Worm (Caenorhabditis elegans): ENCODE results near the gene ncx-2.

Gene ncx-2

DNA sequence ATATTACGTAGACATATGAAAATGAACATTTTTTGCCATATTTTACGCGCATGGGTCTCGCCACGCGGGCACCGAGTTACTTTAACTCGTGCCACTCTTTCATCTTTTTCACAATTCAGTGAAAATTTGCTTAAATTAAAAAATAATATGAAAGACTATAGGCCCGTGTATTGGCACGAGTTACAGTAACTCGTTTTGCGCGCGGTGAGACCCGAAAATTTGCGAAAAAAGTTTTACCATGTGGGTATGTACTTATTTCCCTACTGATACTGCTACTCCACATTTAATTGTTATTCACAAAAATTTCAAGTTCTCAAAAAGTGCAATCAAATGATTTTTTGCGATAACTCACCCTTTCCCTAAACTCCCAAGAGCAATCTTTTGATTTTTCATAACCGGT is 5.7 kb upstream of the ncx-2 start:
- TF ChIP-seq unc-62 (GFP tag; optimal IDR thresholded peaks at IDR 0.05) = no peak

DNA sequence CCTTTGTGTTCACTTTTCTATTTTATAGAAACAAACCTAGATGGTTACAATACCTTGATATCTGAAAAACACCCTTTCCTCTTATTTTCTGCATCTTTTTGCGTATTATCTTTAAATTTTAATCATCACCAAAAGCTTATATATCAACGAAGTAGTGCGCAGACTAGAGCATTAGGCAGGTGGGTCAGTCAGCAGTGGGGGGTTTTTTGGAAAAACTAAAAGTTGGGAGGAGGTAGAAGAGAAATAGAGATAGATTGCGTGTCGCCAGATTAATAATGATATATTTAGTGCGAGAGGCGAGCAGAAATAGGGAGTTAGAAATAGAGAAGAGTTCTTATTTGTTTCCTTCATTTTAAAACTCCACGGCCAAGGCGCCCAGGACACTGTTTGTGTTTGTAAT is 2.3 kb upstream of the ncx-2 start:
- no peak for TF ChIP-seq unc-62 (GFP tag; optimal IDR thresholded peaks at IDR 0.05)

DNA sequence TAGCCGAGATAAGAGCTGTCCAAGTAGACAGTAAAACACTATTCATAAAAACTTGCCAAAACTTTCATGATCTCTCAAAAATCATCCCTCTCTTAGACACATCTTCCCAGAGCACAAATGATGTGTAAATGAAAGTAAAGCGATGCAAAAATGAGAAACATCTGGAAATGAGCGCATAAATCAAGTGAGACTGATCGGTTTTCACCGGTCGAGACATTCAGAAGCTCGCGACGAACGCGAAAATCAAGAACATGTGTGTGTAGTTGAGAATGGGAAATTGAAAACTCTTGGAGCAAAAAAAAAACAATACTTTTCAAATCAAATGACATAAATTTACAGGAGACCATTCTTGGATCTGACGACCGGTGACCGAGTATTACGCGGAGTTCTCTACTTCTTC is 877 bp downstream of the ncx-2 start:
- no peak for TF ChIP-seq unc-62 (GFP tag; optimal IDR thresholded peaks at IDR 0.05)

DNA sequence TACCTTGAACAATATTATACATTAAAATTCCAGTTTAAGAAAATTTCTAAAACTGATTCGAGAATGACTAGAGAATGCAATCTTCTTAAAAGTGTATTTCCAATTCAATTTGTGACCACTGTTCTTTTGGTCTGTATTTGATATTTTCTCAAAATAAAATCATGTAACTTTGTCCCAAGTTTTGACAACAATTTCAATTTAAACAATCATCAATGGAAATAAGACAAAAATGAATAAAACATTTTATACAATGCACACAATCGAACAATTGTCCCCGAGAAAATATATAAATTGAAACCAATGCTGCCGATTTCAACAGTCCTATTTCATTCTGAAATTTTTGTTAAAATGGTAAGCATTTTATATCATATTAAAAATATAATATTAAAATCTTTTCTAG is 8.1 kb downstream of the ncx-2 start, which contains the start of gene C10G8.4:
TSS of gene C10G8.4 (plus strand) at position 301 of the 400 bp plus-strand sequence.
- no peak for TF ChIP-seq unc-62 (GFP tag; optimal IDR thresholded peaks at IDR 0.05)

DNA sequence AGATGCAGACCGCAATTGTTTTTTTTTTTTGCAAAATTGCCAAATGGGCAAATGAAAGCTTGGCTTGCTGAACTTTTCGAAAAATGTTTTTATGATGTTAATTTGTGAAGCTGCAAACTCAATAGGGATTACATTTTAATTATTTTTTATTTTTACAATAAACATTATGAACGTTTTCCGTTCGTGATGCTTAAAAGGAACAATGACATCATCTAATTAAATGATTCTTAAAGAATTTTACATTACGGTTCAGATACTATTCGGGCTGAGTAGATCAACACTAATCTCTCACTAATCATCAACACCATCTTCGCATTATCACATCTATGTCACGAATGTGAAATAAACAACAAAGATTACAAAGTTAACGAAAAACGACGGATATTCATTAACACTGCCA is 9.0 kb downstream of the ncx-2 start, which contains the start of gene C10G8.3:
TSS of gene C10G8.3 (plus strand) at position 301 of the 400 bp plus-strand sequence.
- TF ChIP-seq unc-62 (GFP tag; optimal IDR thresholded peaks at IDR 0.05) = no peak

DNA sequence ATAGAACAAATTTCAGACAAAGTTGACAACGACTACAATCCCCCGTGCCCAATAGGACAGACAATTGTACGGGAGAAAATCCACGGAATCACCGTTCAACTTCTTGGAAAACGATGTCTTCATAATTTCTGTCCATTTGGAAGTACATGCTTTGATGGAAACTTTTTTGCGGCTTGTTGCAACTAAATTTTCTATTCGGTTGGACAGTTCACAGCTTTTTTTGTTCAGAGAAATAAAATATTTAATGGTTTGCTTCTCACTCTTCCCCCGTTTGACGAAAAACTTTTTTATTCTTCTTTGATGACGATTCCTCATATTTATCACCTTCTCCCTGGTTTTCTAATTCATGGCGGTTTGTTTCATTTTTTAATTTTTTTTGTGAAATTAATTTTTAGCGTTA is 10.6 kb downstream of the ncx-2 start, which contains the start of gene C10G8.2:
TSS of gene C10G8.2 (plus strand) at position 301 of the 400 bp plus-strand sequence.
- no peak for TF ChIP-seq unc-62 (GFP tag; optimal IDR thresholded peaks at IDR 0.05)

DNA sequence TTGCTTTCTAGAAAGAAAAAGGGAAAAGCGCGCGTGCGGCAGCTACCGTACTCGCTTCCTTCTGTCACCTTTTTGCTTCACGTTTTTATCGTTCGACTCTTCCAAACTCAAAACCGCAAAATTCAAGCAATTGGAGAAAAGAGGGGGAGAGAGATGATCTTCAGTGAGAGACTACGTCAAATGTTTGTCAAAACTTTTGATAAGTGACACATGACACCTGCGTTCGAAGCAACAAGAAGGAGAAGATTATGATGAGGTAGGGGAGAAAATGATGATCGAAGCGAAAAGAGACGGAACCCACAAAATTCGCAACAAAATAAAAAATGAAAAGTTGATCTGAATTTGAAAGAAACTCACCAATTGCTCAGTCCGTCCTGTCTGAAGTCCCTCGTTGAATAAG is 14.9 kb downstream of the ncx-2 start:
- no peak for TF ChIP-seq unc-62 (GFP tag; optimal IDR thresholded peaks at IDR 0.05)

DNA sequence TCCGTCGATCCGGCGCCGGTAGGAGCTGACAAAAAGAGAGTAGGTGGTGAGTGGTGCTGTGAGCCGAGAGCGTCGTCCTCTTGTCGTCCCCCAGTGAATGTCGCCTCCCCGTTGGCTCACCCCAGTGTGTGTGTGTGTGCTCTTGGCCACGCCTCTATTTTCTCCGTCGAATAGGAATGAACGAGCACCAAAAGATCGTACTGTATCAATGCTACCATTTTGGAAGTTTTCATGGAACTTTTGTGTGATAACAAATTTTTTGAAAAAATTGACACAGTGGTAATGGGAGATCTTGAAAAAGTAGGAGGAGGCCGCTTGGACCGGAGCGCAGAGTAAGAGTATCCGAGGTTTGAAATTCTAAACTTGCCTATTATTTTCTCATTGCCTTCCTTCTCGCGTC is 16.0 kb downstream of the ncx-2 start, which contains the start of gene ceh-34:
TSS of gene ceh-34 (minus strand) at position 101 of the 400 bp plus-strand sequence.
- TF ChIP-seq unc-62 (GFP tag; optimal IDR thresholded peaks at IDR 0.05) = no peak

DNA sequence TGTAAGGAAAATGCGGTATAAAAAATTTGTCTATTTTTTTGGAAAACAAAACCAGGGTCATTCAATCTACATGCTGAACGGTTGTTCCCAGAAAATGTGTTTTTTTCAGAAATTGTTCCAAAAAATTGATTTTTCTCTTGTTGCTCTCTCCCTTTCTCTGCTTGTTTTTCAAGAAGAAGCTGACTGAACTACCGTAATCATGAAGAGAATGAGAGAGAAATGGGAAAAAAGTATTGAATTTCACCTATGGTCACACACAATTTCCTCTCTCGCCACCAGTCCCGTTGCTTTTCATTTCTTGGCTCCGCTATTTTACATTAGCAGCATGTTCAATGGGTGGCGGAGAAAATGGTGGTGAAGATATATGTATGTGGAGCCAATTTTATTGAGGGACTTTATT is 19.3 kb downstream of the ncx-2 start:
- no peak for TF ChIP-seq unc-62 (GFP tag; optimal IDR thresholded peaks at IDR 0.05)

DNA sequence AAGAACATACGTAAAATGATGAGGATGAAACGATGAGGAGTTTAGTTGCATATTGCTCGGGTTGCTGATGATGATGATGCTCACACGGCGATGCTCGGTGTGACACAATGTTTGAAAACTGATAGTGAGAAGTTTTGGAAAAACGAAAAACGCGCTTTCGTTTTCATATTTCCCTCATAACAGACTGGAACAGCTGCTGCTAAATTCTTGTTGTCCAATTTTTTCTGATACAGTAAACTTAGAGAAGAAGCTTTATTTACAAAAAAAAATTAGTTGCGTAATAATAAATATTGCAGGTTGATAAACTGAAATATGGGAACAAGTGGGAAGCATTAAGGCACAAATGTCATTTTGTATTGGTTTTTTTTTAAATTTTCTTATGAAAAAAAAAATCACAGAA is 21.1 kb downstream of the ncx-2 start, which contains the start of gene ceh-33:
TSS of gene ceh-33 (minus strand) at position 101 of the 400 bp plus-strand sequence.
- TF ChIP-seq unc-62 (GFP tag; optimal IDR thresholded peaks at IDR 0.05) = no peak

DNA sequence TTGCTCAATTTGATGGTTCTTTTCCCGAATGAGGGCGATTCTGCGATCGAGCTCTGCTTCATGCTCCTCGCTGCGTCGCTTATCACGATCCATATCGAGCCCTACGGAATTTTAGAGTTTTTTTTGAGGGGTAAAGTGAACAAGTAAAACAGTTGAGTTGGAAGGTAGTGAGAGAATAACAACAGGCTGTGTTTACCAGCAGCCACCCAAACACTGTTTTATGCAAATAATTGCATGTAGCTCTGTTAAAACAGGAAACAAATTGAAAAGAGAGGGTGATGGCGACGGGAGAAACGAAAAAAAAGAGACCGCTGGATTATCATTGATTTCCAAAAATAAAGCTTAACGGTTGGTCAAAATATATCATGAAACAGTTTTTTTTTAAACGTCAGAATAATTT is 24.8 kb downstream of the ncx-2 start, which contains the start of gene C10G8.8:
TSS of gene C10G8.8 (minus strand) at position 101 of the 400 bp plus-strand sequence.
- no peak for TF ChIP-seq unc-62 (GFP tag; optimal IDR thresholded peaks at IDR 0.05)

DNA sequence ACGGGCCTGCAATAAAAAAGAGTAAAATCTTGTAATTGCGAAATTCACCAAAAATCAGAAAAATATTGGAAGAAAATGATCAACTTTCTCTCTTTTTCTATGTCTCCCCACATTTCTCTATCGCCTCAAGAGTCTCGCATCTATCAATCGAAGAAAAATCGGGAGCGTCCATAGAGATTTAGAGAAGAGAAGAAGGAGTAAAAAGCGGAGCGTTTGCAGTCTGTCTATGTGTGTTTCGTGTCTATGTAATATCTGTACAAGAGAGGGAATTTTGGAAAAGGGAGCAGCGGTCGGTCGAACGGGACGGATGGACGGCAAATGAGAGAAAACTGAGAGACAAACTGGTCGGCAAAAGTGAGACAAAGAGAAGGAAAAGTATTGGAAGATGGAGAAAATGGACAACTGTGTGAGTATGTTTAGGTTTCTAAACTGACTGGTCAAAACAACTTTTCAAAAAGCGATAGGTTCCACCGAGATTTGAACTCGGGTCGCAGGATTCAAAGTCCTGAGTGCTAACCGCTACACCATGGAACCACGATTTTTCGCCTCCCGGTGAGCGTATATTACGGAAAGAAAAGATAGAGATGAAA is 26.3 kb downstream of the ncx-2 start:
- TF ChIP-seq unc-62 (GFP tag; optimal IDR thresholded peaks at IDR 0.05) = no peak

DNA sequence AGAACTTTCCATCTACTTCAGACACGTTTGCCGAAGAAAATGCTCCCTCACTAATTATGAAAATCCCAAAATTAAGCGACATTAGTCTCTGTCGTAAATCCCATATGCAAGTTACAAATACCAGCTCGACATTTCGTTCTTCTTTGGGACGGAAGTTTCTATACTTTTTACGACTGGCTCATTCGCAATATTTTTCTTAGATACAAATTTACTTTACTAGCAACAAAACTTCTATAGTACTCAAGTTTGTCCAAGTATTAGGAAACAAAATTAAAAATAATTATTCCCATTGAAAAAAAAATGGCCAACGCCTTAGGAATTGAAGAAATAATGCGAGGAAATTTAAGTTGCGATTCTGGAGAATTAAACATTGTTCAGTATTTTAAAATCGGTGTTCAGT is 27.5 kb downstream of the ncx-2 start, which contains the start of gene srg-26:
TSS of gene srg-26 (plus strand) at position 301 of the 400 bp plus-strand sequence.
- no peak for TF ChIP-seq unc-62 (GFP tag; optimal IDR thresholded peaks at IDR 0.05)

DNA sequence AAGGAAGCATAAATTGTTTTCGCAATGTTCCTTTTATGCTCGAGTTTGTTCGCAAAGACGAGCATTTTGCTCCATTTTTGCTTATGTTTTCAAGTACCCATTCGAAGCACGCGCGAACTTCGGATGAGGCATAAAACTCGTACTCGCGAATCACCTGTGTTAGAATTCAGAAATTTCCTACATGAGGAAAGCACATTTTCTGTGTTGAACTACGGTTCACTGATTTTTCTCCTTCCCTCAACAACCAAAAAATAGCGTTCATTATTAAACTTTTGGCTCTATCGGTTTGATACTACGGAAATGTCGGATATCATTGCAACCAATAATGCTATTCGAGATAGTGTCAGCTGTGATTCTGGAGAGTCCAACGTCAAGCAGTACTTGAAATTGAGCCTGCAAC is 31.1 kb downstream of the ncx-2 start, which contains the start of gene srg-28:
TSS of gene srg-28 (plus strand) at position 301 of the 400 bp plus-strand sequence.
- no peak for TF ChIP-seq unc-62 (GFP tag; optimal IDR thresholded peaks at IDR 0.05)

DNA sequence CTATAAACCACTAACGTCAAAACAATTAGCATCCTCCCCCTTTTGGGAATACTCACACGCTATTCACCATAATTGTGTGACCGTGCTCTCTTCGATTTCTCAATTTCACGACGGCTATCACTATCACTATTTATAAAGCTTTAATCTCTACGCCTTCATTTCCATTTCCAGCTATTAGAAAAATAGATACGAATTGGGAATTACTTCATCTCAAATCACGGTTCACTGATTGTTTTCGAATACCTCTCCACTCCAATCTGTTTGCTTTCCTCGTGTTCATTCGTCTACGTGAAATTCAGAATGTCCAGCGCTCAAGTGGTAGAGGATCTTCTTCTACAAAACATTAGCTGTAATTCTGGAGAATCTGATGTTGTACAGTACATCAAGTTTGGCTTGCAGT is 33.4 kb downstream of the ncx-2 start, which contains the start of gene srg-29:
TSS of gene srg-29 (plus strand) at position 301 of the 400 bp plus-strand sequence.
- TF ChIP-seq unc-62 (GFP tag; optimal IDR thresholded peaks at IDR 0.05) = no peak

DNA sequence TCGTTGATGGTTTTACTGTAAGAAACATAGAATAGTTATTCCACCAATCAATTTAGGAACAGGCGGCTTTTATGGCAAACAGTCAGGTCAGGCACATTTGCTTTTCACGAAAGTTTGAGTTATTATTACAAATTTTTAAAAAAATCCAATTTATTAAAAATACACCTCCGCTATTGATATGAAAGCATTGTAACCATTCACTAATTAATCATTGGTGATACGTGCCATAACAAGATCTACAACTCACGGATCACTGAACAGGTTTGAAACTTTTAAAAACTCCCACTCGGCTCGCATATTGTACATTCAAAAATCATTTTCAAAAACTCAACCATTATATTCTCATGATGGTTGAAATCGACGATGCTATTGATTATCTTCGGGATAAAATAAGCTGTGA is 36.0 kb downstream of the ncx-2 start, which contains the start of gene srg-27:
TSS of gene srg-27 (plus strand) at position 301 of the 400 bp plus-strand sequence.
- TF ChIP-seq unc-62 (GFP tag; optimal IDR thresholded peaks at IDR 0.05) = no peak

DNA sequence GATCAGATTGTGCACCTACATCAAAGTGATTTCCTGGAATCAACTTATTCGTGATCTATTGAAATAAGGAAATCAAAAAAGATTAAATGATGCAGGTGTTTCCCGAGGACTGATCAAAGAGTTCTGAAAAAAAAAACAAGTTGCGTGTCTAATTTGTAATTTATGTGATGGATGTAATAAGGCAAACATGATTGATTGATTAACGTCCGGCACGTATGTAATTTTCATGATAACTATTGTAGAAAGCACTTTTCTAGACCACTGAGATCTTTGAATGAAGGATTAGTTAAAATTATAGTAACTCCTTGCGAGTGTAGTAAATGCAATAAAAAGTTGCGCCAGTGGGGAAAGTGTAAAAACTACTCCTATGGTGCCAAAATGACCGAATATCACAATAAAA is 41.9 kb downstream of the ncx-2 start, which contains the start of gene srg-25:
TSS of gene srg-25 (minus strand) at position 101 of the 400 bp plus-strand sequence.
- no peak for TF ChIP-seq unc-62 (GFP tag; optimal IDR thresholded peaks at IDR 0.05)

Data from whole organism, dauer.